Worm (Caenorhabditis elegans) whole organism, young adult: ENCODE results near the gene arl-5.

ENCODE experiments used
- C06A6.2 ChIP-seq: fragments of 200-800 bp; sonication (Bioruptor generic); conservative IDR thresholded peaks from 2 replicates; pipeline ENCODE4 v1.3.6; 2022; ENCODE audit warnings: missing genetic modification characterization, missing compliant biosample characterization
- ets-4 ChIP-seq: fragments of 200-800 bp; sonication (Bioruptor generic); optimal IDR thresholded peaks from 2 replicates; lab custom pipeline; 2018; ENCODE audit warnings: mild to moderate bottlenecking, missing genetic modification characterization, missing compliant biosample characterization
- hsf-1 ChIP-seq: fragments of 200-800 bp; sonication (Bioruptor generic); IDR thresholded peaks from 2 replicates; pipeline ENCODE4 v1.3.6; 2022; ENCODE audit warnings: missing genetic modification reagents, missing genetic modification characterization, missing compliant biosample characterization
- lin-35 ChIP-seq, 3 experiments: fragments of 150-350 bp in 2 of 3; sonication (generic microtip) in 1 of 3; optimal IDR thresholded peaks; 2 replicates each; lab custom pipeline; 2014 to 2018; ENCODE audit warnings: missing biosample characterization in 3 of 3, missing genetic modification characterization in 3 of 3, missing genetic modification reagents in 3 of 3
- pbrm-1 ChIP-seq: fragments of 200-800 bp; sonication (Bioruptor generic); IDR thresholded peaks from 2 replicates; pipeline ENCODE4 v1.3.6; 2022; ENCODE audit warnings: missing genetic modification reagents, missing genetic modification characterization, missing compliant biosample characterization
- snpc-4 ChIP-seq, 5 experiments: fragments of 150-350 bp in 1 of 5; sonication (generic microtip) in 4 of 5; optimal IDR thresholded peaks; 2 replicates each; lab custom pipeline; 2014 to 2018; ENCODE audit warnings: missing genetic modification characterization in 5 of 5, missing biosample characterization in 3 of 5, antibody characterized with exemption in 2 of 5, mild to moderate bottlenecking in 2 of 5, missing compliant biosample characterization in 2 of 5, missing genotype in 2 of 5, moderate library complexity in 2 of 5, missing genetic modification reagents in 1 of 5
- ztf-22 ChIP-seq: fragments of 200-800 bp; sonication (Bioruptor generic); optimal IDR thresholded peaks from 2 replicates; lab custom pipeline; 2018; ENCODE audit warnings: mild to moderate bottlenecking, missing genetic modification characterization, moderate library complexity, missing compliant biosample characterization

- TF ChIP-seq C06A6.2: 0 out of 2 replicates have a peak, but pooled peaks have one; percentile 18
- TF ChIP-seq lin-35 (GFP tag; optimal IDR thresholded peaks at IDR 0.05; lab: Kevin White, UChicago): no peak
- no peak for TF ChIP-seq hsf-1 (GFP tag; lab: Robert Waterston, UW)
- no peak for TF ChIP-seq ztf-22 (GFP tag; lab: Kevin White, UChicago)
- peak; percentile 49; the same call in 1 of the 2 replicates for TF ChIP-seq pbrm-1
- TF ChIP-seq snpc-4 (GFP tag; optimal IDR thresholded peaks at IDR 0.05; lab: Kevin White, UChicago): no peak
- TF ChIP-seq snpc-4 (tag; optimal IDR thresholded peaks at IDR 0.05; lab: Kevin White, UChicago): no peak
- TF ChIP-seq ets-4 (GFP tag; lab: Kevin White, UChicago): no peak
These were observed 17.9 kb upstream of the arl-5 start, which contains the start of gene riok-3 for ce11 chrIII:9804997-9805610.
